ENCODE assay signal across 8 worm cellular contexts in the genomic region with DNA sequence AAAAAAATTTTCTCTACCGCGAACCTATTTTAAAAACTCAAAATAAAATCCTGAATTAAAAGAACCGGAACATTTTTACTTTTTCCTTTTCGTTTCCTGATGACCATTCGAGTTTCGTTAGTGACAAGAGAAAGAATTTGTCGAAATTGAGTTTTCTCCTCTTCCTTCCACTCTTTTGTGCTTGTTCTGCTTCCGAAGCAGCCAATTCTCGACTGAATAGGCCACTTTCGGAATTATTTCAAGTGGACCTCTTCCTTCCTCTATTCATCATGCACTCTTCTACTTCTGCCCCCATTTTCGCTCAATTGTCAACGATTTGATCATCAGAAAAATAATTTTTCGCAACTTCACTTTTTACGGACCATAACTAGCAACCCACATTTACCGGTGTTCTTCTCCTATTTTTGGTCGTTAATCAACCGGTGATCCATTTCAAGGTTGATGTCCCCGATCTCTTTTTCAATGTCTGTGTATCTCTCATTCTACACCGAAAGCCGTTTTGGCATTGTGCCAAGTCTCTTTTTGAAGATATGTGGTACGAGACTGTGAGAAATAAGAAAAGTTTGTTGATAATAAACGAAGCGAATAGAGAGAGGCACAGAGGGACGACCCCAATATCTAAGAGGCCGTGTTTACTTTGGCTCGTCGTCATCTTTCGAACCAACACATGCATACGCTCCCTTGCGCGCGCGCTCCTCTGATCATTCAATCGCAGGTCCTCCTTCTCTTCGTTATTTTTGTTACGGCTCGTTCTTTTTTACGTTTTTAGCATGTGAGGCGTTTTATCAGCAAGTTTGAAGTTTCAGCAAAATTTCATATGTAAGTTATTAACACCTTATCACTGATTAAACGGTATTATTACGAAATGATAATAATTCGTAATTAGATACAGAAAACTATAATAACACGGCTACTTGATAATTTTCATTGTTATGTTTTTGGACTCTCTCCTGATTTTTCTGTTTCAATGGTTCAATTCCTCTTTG.
TF ChIP-seq lines count a peak whose summit lies in the region.

No protein-coding gene starts in this region.

TF ChIP-seq in whole organism, L1 larva, 84 proteins besides CTCF, POLR2A, EP300 and RAD21 (continues in another document):
- TF ChIP-seq lin-14 (GFP tag; optimal IDR thresholded peaks at IDR 0.05; lab: Kevin White, UChicago) (peak; percentile 57), irx-1 (tag; optimal IDR thresholded peaks at IDR 0.05; lab: Kevin White, UChicago) (peak; percentile 3), pax-3 (tag; optimal IDR thresholded peaks at IDR 0.05; lab: Kevin White, UChicago) (no peak), nhr-20 (tag; optimal IDR thresholded peaks at IDR 0.05; lab: Kevin White, UChicago) (peak; percentile 22), lin-15B (tag; optimal IDR thresholded peaks at IDR 0.05; lab: Kevin White, UChicago) (no peak), blmp-1 (tag; optimal IDR thresholded peaks at IDR 0.05; lab: Kevin White, UChicago) (peak; percentile 70), nhr-28 (tag; optimal IDR thresholded peaks at IDR 0.05; lab: Kevin White, UChicago) (no peak), nhr-71 (tag; optimal IDR thresholded peaks at IDR 0.05; lab: Kevin White, UChicago) (peak; percentile 33), tlp-1 (tag; optimal IDR thresholded peaks at IDR 0.05; lab: Kevin White, UChicago) (no peak), elt-3 (tag; optimal IDR thresholded peaks at IDR 0.05; lab: Kevin White, UChicago) (peak in 3 of 6 experiments; percentile 14 to 46 (median 17))

TF ChIP-seq in whole organism, L2 larva, 48 proteins besides CTCF, POLR2A, EP300 and RAD21:
- TF ChIP-seq alr-1 (tag; optimal IDR thresholded peaks at IDR 0.05; lab: Kevin White, UChicago) = no peak
- TF ChIP-seq unc-55 (GFP tag; optimal IDR thresholded peaks at IDR 0.05; lab: Kevin White, UChicago) = no peak
- peak; percentile 35 for TF ChIP-seq sma-3 (GFP tag; optimal IDR thresholded peaks at IDR 0.05; lab: Kevin White, UChicago)
- no peak for TF ChIP-seq zag-1 (tag; optimal IDR thresholded peaks at IDR 0.05; lab: Kevin White, UChicago)
- peak; percentile 39 for TF ChIP-seq fos-1 (tag; optimal IDR thresholded peaks at IDR 0.05; lab: Kevin White, UChicago)

TF ChIP-seq in whole organism, L3 larva, 47 proteins besides CTCF, POLR2A, EP300 and RAD21 (continues in another document):
- no peak for TF ChIP-seq lin-15B (tag; optimal IDR thresholded peaks at IDR 0.05; lab: Kevin White, UChicago)
- TF ChIP-seq hmg-11 (tag; optimal IDR thresholded peaks at IDR 0.05; lab: Kevin White, UChicago) = no peak
- TF ChIP-seq nhr-11 (tag; optimal IDR thresholded peaks at IDR 0.05; lab: Kevin White, UChicago) = no peak
- no peak for TF ChIP-seq nhr-23 (tag; optimal IDR thresholded peaks at IDR 0.05; lab: Kevin White, UChicago)
- no peak for TF ChIP-seq ceh-28 (tag; optimal IDR thresholded peaks at IDR 0.05; lab: Kevin White, UChicago)
- TF ChIP-seq mml-1 (tag; optimal IDR thresholded peaks at IDR 0.05; lab: Kevin White, UChicago) = no peak
- no peak for TF ChIP-seq nhr-43 (tag; optimal IDR thresholded peaks at IDR 0.05; lab: Kevin White, UChicago; ENCODE audit: poor library complexity, severe bottlenecking)
- TF ChIP-seq sea-2 (GFP tag; optimal IDR thresholded peaks at IDR 0.05; lab: Kevin White, UChicago) = no peak
- TF ChIP-seq unc-62 (GFP tag; optimal IDR thresholded peaks at IDR 0.05; lab: Kevin White, UChicago) = no peak
- no peak for TF ChIP-seq ceh-82 (tag; optimal IDR thresholded peaks at IDR 0.05; lab: Kevin White, UChicago)
- no peak for TF ChIP-seq ztf-11 (tag; optimal IDR thresholded peaks at IDR 0.05; lab: Kevin White, UChicago)

TF ChIP-seq in whole organism, L4 larva, 104 proteins besides CTCF, POLR2A, EP300 and RAD21 (continues in another document):
- TF ChIP-seq fkh-10 (GFP tag; optimal IDR thresholded peaks at IDR 0.05; lab: Kevin White, UChicago) (peak; percentile 78), nhr-28 (tag; optimal IDR thresholded peaks at IDR 0.05; lab: Kevin White, UChicago) (no peak), nhr-6 (tag; optimal IDR thresholded peaks at IDR 0.05; lab: Kevin White, UChicago) (peak; percentile 24), ctbp-1 (GFP tag; IDR thresholded peaks at IDR 0.05; lab: Robert Waterston, UW) (0 out of 2 replicates have a peak, but pooled peaks have one; percentile 22), hlh-30 (tag; optimal IDR thresholded peaks at IDR 0.05; lab: Kevin White, UChicago; ENCODE audit: insufficient read depth) (peak; percentile 51), daf-8 (GFP tag; IDR thresholded peaks at IDR 0.05; lab: Robert Waterston, UW) (no peak), pha-4 (GFP tag; IDR thresholded peaks at IDR 0.05; lab: Robert Waterston, UW) (no peak), pha-4 (tag; optimal IDR thresholded peaks at IDR 0.05; lab: Kevin White, UChicago) (peak; percentile 84), hlh-11 (tag; optimal IDR thresholded peaks at IDR 0.05; lab: Kevin White, UChicago) (peak; percentile 49)

TF ChIP-seq in whole organism, late embryonic, 69 proteins besides CTCF, POLR2A, EP300 and RAD21:
- TF ChIP-seq pha-2 (tag; optimal IDR thresholded peaks at IDR 0.05; lab: Kevin White, UChicago) (peak; percentile 7), elt-2 (tag; optimal IDR thresholded peaks at IDR 0.05; lab: Kevin White, UChicago) (peak; percentile 68), fkh-10 (GFP tag; optimal IDR thresholded peaks at IDR 0.05; lab: Kevin White, UChicago) (peak; percentile 5), unc-42 (tag; optimal IDR thresholded peaks at IDR 0.05; lab: Kevin White, UChicago) (peak; percentile 89), nhr-11 (tag; optimal IDR thresholded peaks at IDR 0.05; lab: Kevin White, UChicago) (no peak)

TF ChIP-seq in whole organism, midembryonic, 9 proteins besides CTCF, POLR2A, EP300 and RAD21:
- TF ChIP-seq klf-2 (GFP tag; conservative IDR thresholded peaks at IDR 0.05; lab: Robert Waterston, UW) (0 out of 2 replicates have a peak, but pooled peaks have one; percentile 12), med-1 (GFP tag; optimal IDR thresholded peaks at IDR 0.05; lab: Kevin White, UChicago; ENCODE audit: insufficient read depth) (no peak)

TF ChIP-seq in whole organism, mixed stage, embryonic, 35 proteins besides CTCF, POLR2A, EP300 and RAD21:
- TF ChIP-seq nhr-237 (tag; optimal IDR thresholded peaks at IDR 0.05; lab: Kevin White, UChicago) (no peak), ces-1 (GFP tag; optimal IDR thresholded peaks at IDR 0.05; lab: Kevin White, UChicago) (peak; percentile 90), pha-4 (tag; optimal IDR thresholded peaks at IDR 0.05; lab: Kevin White, UChicago) (peak; percentile 43), nhr-76 (tag; optimal IDR thresholded peaks at IDR 0.05; lab: Kevin White, UChicago) (no peak)
TF ChIP-seq in whole organism, mixed stage, embryonic: peak in this region for 2.

TF ChIP-seq in whole organism, young adult, 124 proteins besides CTCF, POLR2A, EP300 and RAD21:
- TF ChIP-seq nhr-80 (tag; optimal IDR thresholded peaks at IDR 0.05; lab: Kevin White, UChicago) (peak; percentile 7), let-526 (GFP tag; IDR thresholded peaks at IDR 0.05; lab: Robert Waterston, UW) (no peak), snpc-1.1 (tag; optimal IDR thresholded peaks at IDR 0.05; lab: Kevin White, UChicago; ENCODE audit: insufficient read depth) (no peak)
TF ChIP-seq in whole organism, young adult: peak in this region for 1.
